Worm (Caenorhabditis elegans): ENCODE results near the gene Y82E9BR.14.
"Not testable (repeated sequence)": the region's sequence is repeated elsewhere in the genome, so short reads cannot be mapped to it uniquely, and the experiment has no call there.

- not testable (repeated sequence) for TF ChIP-seq lin-13 (tag; optimal IDR thresholded peaks at IDR 0.05); elt-3 (tag; optimal IDR thresholded peaks at IDR 0.05); ztf-11 (tag; optimal IDR thresholded peaks at IDR 0.05); ces-1 (GFP tag; optimal IDR thresholded peaks at IDR 0.05); unc-39 (tag; optimal IDR thresholded peaks at IDR 0.05); tbx-8 (GFP tag; optimal IDR thresholded peaks at IDR 0.05); sptf-1 (tag; optimal IDR thresholded peaks at IDR 0.05); zip-8 (tag; optimal IDR thresholded peaks at IDR 0.05); nhr-12 (tag; optimal IDR thresholded peaks at IDR 0.05)
Observed at ce11 chrIII:1375491-1375890, 38.4 kb downstream of the Y82E9BR.14 start, which contains the start of gene Y82E9BR.10.
